Worm (Caenorhabditis elegans): ENCODE results near the gene F28F8.9.

Gene F28F8.9

DNA sequence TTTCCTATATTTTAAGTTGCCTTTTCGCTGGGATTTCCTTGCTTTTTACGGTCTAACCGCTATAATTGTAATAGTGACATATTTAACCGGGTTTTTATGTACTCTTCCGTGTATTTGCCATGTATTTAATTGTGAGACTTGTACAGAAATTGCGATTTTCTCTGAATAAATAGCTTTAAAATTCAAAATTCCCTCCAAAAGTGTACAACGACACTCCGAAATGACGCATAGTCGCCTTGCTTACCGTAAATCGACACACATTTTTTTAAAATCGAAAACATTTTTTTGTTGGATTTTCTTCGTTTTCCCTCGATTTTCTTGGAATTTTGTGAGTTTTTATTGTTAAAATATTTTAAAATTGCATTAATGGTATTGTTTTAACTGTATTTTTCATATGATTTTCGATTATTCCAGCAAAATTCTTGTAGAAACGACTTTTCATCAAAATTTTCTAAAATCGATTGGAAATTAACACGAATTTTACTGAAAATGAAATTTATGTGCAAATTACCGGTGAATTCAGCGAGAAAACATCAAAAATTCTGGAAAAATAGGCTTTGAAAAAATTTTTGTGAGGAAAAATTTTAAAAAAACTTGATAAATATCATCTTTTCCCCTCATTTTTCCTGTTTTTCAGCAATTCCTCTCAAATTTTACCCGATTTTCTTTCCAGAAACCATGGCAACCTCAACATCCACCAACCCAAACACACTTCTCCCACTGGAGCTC is 8.6 kb downstream of the F28F8.9 start, which contains the start of gene lsm-5:
Gene lsm-5 (plus strand): TSS at position 679 of the 729 bp plus-strand sequence.
- TF ChIP-seq unc-62 (GFP tag; optimal IDR thresholded peaks at IDR 0.05): no peak

DNA sequence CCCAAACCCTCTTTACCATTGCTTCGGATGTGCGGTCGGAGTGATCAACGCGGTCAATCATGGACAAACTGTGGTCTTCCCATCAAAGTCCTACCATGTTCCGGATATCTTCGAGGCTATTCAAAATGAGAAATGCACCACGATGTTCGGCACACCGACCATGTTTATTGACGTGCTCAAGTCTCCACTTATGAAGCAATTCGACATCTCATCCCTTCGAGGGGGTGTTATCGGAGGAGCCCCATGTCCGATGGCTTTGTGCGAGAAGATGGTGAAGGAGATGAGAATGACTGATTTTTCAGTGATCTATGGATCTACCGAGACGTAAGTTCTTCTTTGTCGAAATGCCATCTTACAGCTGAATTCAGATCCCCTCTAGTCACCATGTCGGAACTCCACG is 10.1 kb downstream of the F28F8.9 start:
- no peak for TF ChIP-seq unc-62 (GFP tag; optimal IDR thresholded peaks at IDR 0.05)

- TF ChIP-seq unc-62 (GFP tag; optimal IDR thresholded peaks at IDR 0.05): no peak
These were observed 11.1 kb downstream of the F28F8.9 start, which contains the start of gene acs-2 for ce11 chrV:15567344-15567804. TSS of gene acs-2 (plus strand) at chrV:15567394.

DNA sequence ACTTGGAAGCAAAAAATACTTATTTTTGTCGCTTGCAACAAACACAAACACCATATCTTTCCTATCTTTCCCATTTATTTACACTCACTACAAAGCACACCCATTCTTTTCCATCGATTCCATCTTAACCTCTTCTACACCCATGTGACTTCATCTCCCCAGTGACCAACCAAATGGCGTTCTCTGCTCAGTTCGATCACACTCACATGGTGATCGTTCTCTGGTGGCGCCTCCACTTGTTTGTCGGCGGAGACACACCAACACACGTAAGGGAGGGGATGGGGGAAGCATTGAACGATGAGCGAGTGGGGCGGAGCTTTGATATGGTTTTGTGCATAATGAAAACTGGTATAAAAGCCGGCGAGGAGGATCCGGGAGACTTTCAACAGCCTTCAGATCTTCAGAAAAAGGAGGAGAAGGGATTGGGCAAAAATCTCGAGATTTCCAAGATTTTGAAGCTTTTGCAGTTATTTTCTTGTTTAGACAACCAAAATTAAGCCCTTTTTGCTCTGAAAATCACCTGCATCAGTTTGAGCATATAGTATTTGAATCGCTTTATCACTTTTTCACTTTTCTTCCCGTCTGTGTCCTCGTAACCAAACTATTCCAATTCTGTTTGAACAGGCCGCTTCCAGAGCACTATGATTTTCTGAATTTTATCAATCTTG is 11.8 kb downstream of the F28F8.9 start:
- TF ChIP-seq unc-62 (GFP tag; optimal IDR thresholded peaks at IDR 0.05): no peak

DNA sequence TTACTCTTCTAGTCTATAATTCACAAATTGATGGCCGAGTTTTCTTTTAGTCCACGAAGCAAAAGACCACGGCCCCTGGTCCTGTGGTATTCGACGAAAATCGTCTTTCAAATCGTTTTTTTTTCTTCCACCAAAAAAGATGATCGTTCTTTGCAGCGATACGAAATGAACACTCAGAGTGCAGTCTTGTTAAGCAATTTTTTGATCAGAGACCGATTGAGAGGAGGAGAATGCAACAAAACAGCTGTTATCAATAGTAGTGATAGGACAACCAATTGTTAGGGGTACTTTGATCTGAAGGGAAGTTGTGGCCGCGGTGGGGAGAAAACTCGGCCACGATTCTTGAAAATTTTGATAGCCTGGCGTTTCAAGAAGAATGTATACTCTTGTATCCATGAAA is 14.5 kb downstream of the F28F8.9 start:
- no peak for TF ChIP-seq unc-62 (GFP tag; optimal IDR thresholded peaks at IDR 0.05)

ce11 chrV:15563477-15563876 is 15.0 kb downstream of the F28F8.9 start:
- TF ChIP-seq unc-62 (GFP tag; optimal IDR thresholded peaks at IDR 0.05): no peak

DNA sequence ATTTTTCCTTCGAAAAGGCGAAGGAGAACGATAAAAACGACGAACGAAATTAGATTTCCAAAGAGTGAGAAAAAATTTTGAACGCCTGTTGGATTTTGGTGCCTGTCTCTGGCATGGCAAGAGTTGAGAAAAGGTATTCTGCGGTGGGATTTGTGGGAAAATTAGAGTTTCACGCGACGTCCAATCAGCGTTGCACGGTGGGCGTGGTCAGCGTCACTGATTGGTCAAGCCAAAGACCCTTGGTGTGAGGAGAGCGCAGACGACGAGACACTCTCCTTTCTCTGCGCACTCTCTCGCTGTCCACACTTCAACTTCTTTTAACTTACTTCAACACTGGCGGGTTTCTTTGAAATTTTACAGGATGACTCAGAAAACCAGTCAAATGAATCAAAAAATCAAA is 15.9 kb downstream of the F28F8.9 start:
- no peak for TF ChIP-seq unc-62 (GFP tag; optimal IDR thresholded peaks at IDR 0.05)

DNA sequence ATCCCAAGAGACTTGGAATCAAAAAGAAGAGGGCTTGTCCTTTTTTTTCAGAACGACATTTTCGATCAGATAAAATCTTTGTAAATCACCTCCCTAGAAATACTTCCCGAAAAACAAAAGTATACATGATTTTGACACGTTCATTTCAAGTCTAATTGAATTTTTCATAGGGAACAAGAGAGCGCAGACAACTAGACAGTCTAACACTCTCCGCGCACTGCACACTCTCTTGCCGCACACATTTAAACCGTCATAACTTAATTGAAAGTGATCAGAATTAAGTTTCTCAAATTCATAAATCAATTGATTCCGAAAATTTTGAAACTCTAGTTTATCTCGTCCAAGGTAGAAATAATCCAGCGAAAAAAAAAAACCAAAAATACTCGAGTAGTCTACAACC is 18.7 kb downstream of the F28F8.9 start:
- no peak for TF ChIP-seq unc-62 (GFP tag; optimal IDR thresholded peaks at IDR 0.05)

- no peak for TF ChIP-seq unc-62 (GFP tag; optimal IDR thresholded peaks at IDR 0.05)
These were observed 19.4 kb downstream of the F28F8.9 start, which contains the start of gene acr-18 for ce11 chrV:15559047-15559446. TSS of gene acr-18 (minus strand) at chrV:15559147.

- no peak for TF ChIP-seq unc-62 (GFP tag; optimal IDR thresholded peaks at IDR 0.05)
These were observed 24.6 kb downstream of the F28F8.9 start for ce11 chrV:15553869-15554268.

ce11 chrV:15551642-15552041 is 26.8 kb downstream of the F28F8.9 start:
- no peak for TF ChIP-seq unc-62 (GFP tag; optimal IDR thresholded peaks at IDR 0.05)

- no peak for TF ChIP-seq unc-62 (GFP tag; optimal IDR thresholded peaks at IDR 0.05)
These were observed 28.1 kb downstream of the F28F8.9 start for ce11 chrV:15550408-15550807.

DNA sequence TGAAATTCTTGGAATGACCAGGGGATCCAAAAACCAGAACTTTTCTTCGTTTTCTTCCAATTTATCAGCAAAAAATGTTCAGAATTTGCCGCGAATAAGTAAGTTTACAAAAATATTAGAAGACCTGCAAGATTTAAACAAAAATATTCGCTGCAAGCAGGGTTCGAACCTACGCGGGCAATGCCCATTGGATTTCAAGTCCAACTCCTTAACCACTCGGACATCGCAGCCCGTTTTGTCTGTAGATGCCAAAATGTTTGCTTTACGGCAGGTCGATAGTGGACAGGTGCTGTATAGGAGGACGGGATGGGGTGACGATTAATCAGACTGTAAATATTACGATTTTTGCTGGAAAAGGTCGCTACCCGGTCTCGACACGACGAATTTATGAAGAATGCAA is 30.7 kb downstream of the F28F8.9 start:
- no peak for TF ChIP-seq unc-62 (GFP tag; optimal IDR thresholded peaks at IDR 0.05)

- no peak for TF ChIP-seq unc-62 (GFP tag; optimal IDR thresholded peaks at IDR 0.05)
These were observed 33.6 kb downstream of the F28F8.9 start, which contains the start of gene glb-14 for ce11 chrV:15544898-15545297. TSS of gene glb-14 (minus strand) at chrV:15544994.

DNA sequence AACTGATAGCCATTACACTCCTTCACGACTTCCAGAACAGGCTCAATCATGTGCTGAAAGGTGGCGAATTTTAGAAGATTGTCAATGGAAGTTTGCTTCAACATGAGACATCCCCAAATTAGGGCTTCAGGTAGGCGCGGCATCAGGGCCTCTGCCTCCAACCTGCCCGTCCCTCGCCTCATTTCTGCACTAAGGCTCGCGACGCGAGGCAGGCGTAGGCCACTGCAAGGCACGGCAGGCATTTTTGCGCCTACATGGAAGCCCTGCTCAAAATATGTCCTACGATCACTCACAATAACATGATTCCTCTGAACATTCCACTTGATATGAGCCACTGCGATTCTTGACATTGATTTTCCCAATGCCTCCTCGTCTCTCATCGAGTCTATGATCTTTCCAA is 35.2 kb downstream of the F28F8.9 start:
- TF ChIP-seq unc-62 (GFP tag; optimal IDR thresholded peaks at IDR 0.05): no peak

DNA sequence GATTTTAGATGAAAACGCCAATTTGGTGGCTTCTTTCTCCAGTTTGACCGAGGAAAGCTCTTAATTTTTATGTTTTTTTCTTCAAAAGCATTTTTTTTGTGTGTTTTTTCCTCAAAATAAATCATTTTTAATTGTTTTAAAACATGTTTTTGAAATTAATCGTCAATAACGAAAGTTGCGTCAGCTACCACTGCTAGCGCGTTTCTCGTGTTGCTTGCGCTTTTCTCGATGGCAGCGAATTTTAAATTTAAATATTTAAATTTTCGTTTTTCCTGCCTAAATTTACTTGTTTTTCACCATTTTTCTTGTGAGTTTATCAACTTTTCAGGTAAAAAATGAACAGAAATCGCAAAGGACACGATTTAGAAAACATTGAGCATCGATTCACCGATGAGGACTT is 40.5 kb downstream of the F28F8.9 start, which contains the start of gene prde-1:
Gene prde-1 (plus strand): TSS at position 322 of the 400 bp plus-strand sequence.
- no peak for TF ChIP-seq unc-62 (GFP tag; optimal IDR thresholded peaks at IDR 0.05)

DNA sequence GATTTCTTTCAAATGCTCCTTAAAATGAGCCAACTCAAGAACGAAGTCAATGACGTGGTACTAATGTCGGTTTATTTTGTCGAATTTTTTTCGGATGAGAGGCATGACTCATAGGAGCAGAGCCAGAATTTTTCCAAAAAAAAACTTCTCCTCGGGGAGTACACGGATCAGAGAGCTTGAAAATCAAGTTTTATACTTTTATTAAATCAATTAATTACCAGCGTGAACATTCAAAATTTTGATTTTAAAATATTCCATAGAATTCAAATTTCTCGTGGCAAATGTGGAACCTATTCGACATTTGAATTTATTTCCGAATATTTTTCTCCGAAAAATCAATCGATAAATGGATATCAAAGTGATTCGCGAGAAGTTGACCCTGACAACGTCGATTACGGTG is 42.2 kb downstream of the F28F8.9 start, which contains the start of gene F21A3.4:
Gene F21A3.4 (plus strand): TSS at position 301 of the 400 bp plus-strand sequence.
- no peak for TF ChIP-seq unc-62 (GFP tag; optimal IDR thresholded peaks at IDR 0.05)

All from whole organism, dauer.